Fruit fly (Drosophila melanogaster) whole organism, embryonic: Measurements from ENCODE around the gene pnt.
A peak's percentile ranks its signal among the peaks of the same experiment; 100 is the strongest.

Experiments
- Awh ChIP-seq: fragments of 200-800 bp; sonication (Bioruptor generic); IDR thresholded peaks from 2 replicates; pipeline ENCODE4, ENCODE4 v1.3.6; 2022; ENCODE audit warnings: missing biosample characterization, missing genetic modification characterization
- CG10267 ChIP-seq: fragments of 200-800 bp; sonication (Bioruptor generic); optimal IDR thresholded peaks from 2 replicates; lab custom pipeline; 2018; ENCODE audit warnings: missing biosample characterization, mild to moderate bottlenecking, missing genetic modification characterization, moderate library complexity
- CG11696 ChIP-seq: fragments of 200-800 bp; sonication (Bioruptor generic); IDR thresholded peaks from 2 replicates; pipeline ENCODE4 v1.3.6; 2022; ENCODE audit warnings: missing biosample characterization, missing genetic modification characterization
- CG12071 ChIP-seq: fragments of 200-800 bp; sonication (Bioruptor generic); optimal IDR thresholded peaks from 3 replicates; lab custom pipeline; 2018; ENCODE audit warnings: missing biosample characterization, mild to moderate bottlenecking, missing genetic modification characterization
- CG12391 ChIP-seq: fragments of 200-800 bp; sonication (Bioruptor generic); optimal IDR thresholded peaks from 3 replicates; lab custom pipeline; 2018; ENCODE audit warnings: missing biosample characterization, mild to moderate bottlenecking, missing genetic modification characterization, moderate library complexity
- CG12769 ChIP-seq: fragments of 200-800 bp; sonication (Bioruptor generic); optimal IDR thresholded peaks from 2 replicates; lab custom pipeline; 2019; ENCODE audit warnings: missing biosample characterization, mild to moderate bottlenecking, missing genetic modification characterization, moderate library complexity
- CG13287 ChIP-seq: fragments of 200-800 bp; sonication (Bioruptor generic); IDR thresholded peaks from 2 replicates; pipeline ENCODE4 v1.3.6; 2022; ENCODE audit warnings: missing biosample characterization, missing genetic modification characterization; ENCODE audit not compliant: partially characterized antibody
- CG13296 ChIP-seq: fragments of 200-800 bp; sonication (Bioruptor generic); optimal IDR thresholded peaks from 3 replicates; lab custom pipeline; 2018; ENCODE audit warnings: missing biosample characterization, mild to moderate bottlenecking, missing genetic modification characterization
- CG14860 ChIP-seq: fragments of 200-800 bp; sonication (Bioruptor generic); IDR thresholded peaks from 3 replicates; pipeline ENCODE4 v1.3.6; 2022; ENCODE audit warnings: missing biosample characterization, missing genetic modification characterization; ENCODE audit not compliant: partially characterized antibody
- CG14965 ChIP-seq: fragments of 200-800 bp; sonication (Bioruptor generic); optimal IDR thresholded peaks from 2 replicates; lab custom pipeline; 2016; ENCODE audit warnings: missing biosample characterization, missing genetic modification characterization, borderline replicate concordance
- CG1529 ChIP-seq: fragments of 200-800 bp; sonication (Bioruptor generic); optimal IDR thresholded peaks from 3 replicates; lab custom pipeline; 2018; ENCODE audit warnings: missing biosample characterization, missing genetic modification characterization
- CG15696 ChIP-seq: fragments of 200-800 bp; sonication (Bioruptor generic); optimal IDR thresholded peaks from 2 replicates; lab custom pipeline; 2019; ENCODE audit warnings: missing biosample characterization, mild to moderate bottlenecking, missing genetic modification characterization, moderate library complexity
- CG17385 ChIP-seq: fragments of 200-800 bp; sonication (Bioruptor generic); optimal IDR thresholded peaks from 3 replicates; lab custom pipeline; 2018; ENCODE audit warnings: missing biosample characterization, mild to moderate bottlenecking, missing genetic modification characterization
- CG1832 ChIP-seq: fragments of 200-800 bp; sonication (Bioruptor generic); optimal IDR thresholded peaks from 2 replicates; lab custom pipeline; 2017; ENCODE audit warnings: missing biosample characterization, mild to moderate bottlenecking, missing genetic modification characterization, inconsistent platforms
- CG33557 ChIP-seq: fragments of 200-800 bp; sonication (Bioruptor generic); optimal IDR thresholded peaks from 2 replicates; lab custom pipeline; 2019; ENCODE audit warnings: missing biosample characterization, mild to moderate bottlenecking, missing genetic modification characterization, moderate library complexity
- CG3726 ChIP-seq: fragments of 200-800 bp; sonication (Bioruptor generic); IDR thresholded peaks from 3 replicates; pipeline ENCODE4, ENCODE4 v1.3.6; 2022; ENCODE audit warnings: missing biosample characterization, missing genetic modification characterization
- CG4617 ChIP-seq: fragments of 200-800 bp; sonication (Bioruptor generic); optimal IDR thresholded peaks from 3 replicates; lab custom pipeline; 2016; ENCODE audit warnings: missing biosample characterization, missing genetic modification characterization, borderline replicate concordance
- CG4854 ChIP-seq: fragments of 200-800 bp; sonication (Bioruptor generic); optimal IDR thresholded peaks from 2 replicates; lab custom pipeline; 2016; ENCODE audit warnings: missing biosample characterization, missing genetic modification characterization, inconsistent platforms
- CG7745 ChIP-seq: fragments of 200-800 bp; sonication (Bioruptor generic); optimal IDR thresholded peaks from 2 replicates; lab custom pipeline; 2018; ENCODE audit warnings: missing biosample characterization, mild to moderate bottlenecking, missing genetic modification characterization, moderate library complexity
- CG9215 ChIP-seq: fragments of 200-800 bp; sonication (Bioruptor generic); IDR thresholded peaks from 2 replicates; pipeline ENCODE4 v1.3.6; 2022; ENCODE audit warnings: missing biosample characterization, missing genetic modification characterization
- CTCF ChIP-seq: fragments of 200-800 bp; sonication (Bioruptor generic); optimal IDR thresholded peaks from 2 replicates; lab custom pipeline; 2017; ENCODE audit warnings: missing biosample characterization, mild to moderate bottlenecking, missing genetic modification characterization, moderate library complexity
- D ChIP-seq, 2 experiments: fragments of 200-800 bp in 1 of 2; fragments of >200 bp in 1 of 2; sonication (Bioruptor generic) in 1 of 2; optimal IDR thresholded peaks; 2 replicates in 1 of 2; 3 replicates in 1 of 2; lab custom pipeline; 2017; ENCODE audit warnings: mild to moderate bottlenecking in 1 of 2, missing biosample characterization in 1 of 2, missing genetic modification characterization in 1 of 2, missing genetic modification reagents in 1 of 2
- Drgx ChIP-seq: fragments of 200-800 bp; sonication (Bioruptor generic); IDR thresholded peaks from 2 replicates; pipeline ENCODE4 v1.3.6; 2022; ENCODE audit warnings: missing biosample characterization, missing genetic modification characterization
- Elba2 ChIP-seq: fragments of 200-800 bp; sonication (Bioruptor generic); optimal IDR thresholded peaks from 3 replicates; lab custom pipeline; 2016; ENCODE audit warnings: missing biosample characterization, missing genetic modification characterization
- HLH3B ChIP-seq: fragments of 200-800 bp; sonication (Bioruptor generic); IDR thresholded peaks from 2 replicates; pipeline ENCODE4 v1.3.6; 2022; ENCODE audit warnings: missing biosample characterization, missing genetic modification characterization
- Hmx ChIP-seq: fragments of 200-800 bp; sonication (Bioruptor generic); optimal IDR thresholded peaks from 2 replicates; lab custom pipeline; 2016; ENCODE audit warnings: missing biosample characterization, missing genetic modification characterization
- Scr ChIP-seq: fragments of 200-800 bp; sonication (Bioruptor generic); IDR thresholded peaks from 2 replicates; pipeline ENCODE4 v1.3.6; 2022; ENCODE audit warnings: missing biosample characterization, missing genetic modification characterization; ENCODE audit not compliant: partially characterized antibody
- Sox100B ChIP-seq: fragments of 200-800 bp; sonication (Bioruptor generic); optimal IDR thresholded peaks from 3 replicates; lab custom pipeline; 2018; ENCODE audit warnings: missing biosample characterization, mild to moderate bottlenecking, missing genetic modification characterization
- Tbp ChIP-seq: fragments of >200 bp; optimal IDR thresholded peaks from 2 replicates; lab custom pipeline; 2018; ENCODE audit warnings: missing biosample characterization, missing genetic modification characterization
- ap ChIP-seq: fragments of 200-800 bp; sonication (Bioruptor generic); IDR thresholded peaks from 2 replicates; pipeline ENCODE4 v1.3.6; 2022; ENCODE audit warnings: missing biosample characterization, missing genetic modification characterization
- bbx ChIP-seq: fragments of 200-800 bp; sonication (Bioruptor generic); IDR thresholded peaks from 2 replicates; pipeline ENCODE4 v1.3.6; 2022; ENCODE audit warnings: missing biosample characterization, missing genetic modification characterization; ENCODE audit not compliant: partially characterized antibody
- br ChIP-seq: fragments of >200 bp; optimal IDR thresholded peaks from 2 replicates; lab custom pipeline; 2017
- crol ChIP-seq: fragments of 200-800 bp; sonication (Bioruptor generic); IDR thresholded peaks from 2 replicates; pipeline ENCODE4 v1.3.6; 2022; ENCODE audit warnings: missing biosample characterization, missing genetic modification characterization
- dmrt99B ChIP-seq: fragments of 200-800 bp; sonication (Bioruptor generic); optimal IDR thresholded peaks from 2 replicates; lab custom pipeline; 2018; ENCODE audit warnings: missing biosample characterization, mild to moderate bottlenecking, missing genetic modification characterization, moderate library complexity
- fd96Cb ChIP-seq: fragments of 200-800 bp; sonication (Bioruptor generic); optimal IDR thresholded peaks from 2 replicates; lab custom pipeline; 2018; ENCODE audit warnings: missing biosample characterization, mild to moderate bottlenecking, missing genetic modification characterization, moderate library complexity
- hbn ChIP-seq: fragments of 200-800 bp; sonication (Bioruptor generic); IDR thresholded peaks from 2 replicates; pipeline ENCODE4 v1.3.6; 2022; ENCODE audit warnings: missing biosample characterization, missing genetic modification characterization; ENCODE audit not compliant: partially characterized antibody
- hth ChIP-seq: fragments of >200 bp; optimal IDR thresholded peaks from 2 replicates; lab custom pipeline; 2017; ENCODE audit warnings: inconsistent platforms
- jing ChIP-seq: fragments of 200-800 bp; sonication (Bioruptor generic); optimal IDR thresholded peaks from 2 replicates; lab custom pipeline; 2018; ENCODE audit warnings: missing biosample characterization, mild to moderate bottlenecking, missing genetic modification characterization
- lola ChIP-seq, 3 experiments: fragments of >200 bp in 2 of 3; fragments of 200-800 bp in 1 of 3; sonication (Bioruptor generic) in 1 of 3; optimal IDR thresholded peaks; 2 replicates each; lab custom pipeline; 2017 to 2019; ENCODE audit warnings: missing biosample characterization in 3 of 3, missing genetic modification characterization in 3 of 3, mild to moderate bottlenecking in 1 of 3, moderate library complexity in 1 of 3
- luna ChIP-seq: fragments of 200-800 bp; sonication (Bioruptor generic); optimal IDR thresholded peaks from 2 replicates; lab custom pipeline; 2016; ENCODE audit warnings: missing biosample characterization, missing genetic modification characterization
- nerfin-2 ChIP-seq: fragments of 200-800 bp; sonication (Bioruptor generic); IDR thresholded peaks from 2 replicates; pipeline ENCODE4 v1.3.6; 2022; ENCODE audit warnings: missing biosample characterization, missing genetic modification characterization; ENCODE audit not compliant: partially characterized antibody
- nom ChIP-seq: fragments of 200-800 bp; sonication (Bioruptor generic); optimal IDR thresholded peaks from 2 replicates; lab custom pipeline; 2017; ENCODE audit warnings: missing biosample characterization, missing genetic modification characterization, mild to moderate bottlenecking, moderate library complexity, missing genetic modification reagents
- odd ChIP-seq: fragments of 200-800 bp; sonication (Bioruptor generic); optimal IDR thresholded peaks from 2 replicates; lab custom pipeline; 2017; ENCODE audit warnings: missing biosample characterization, mild to moderate bottlenecking, missing genetic modification characterization
- org-1 ChIP-seq: fragments of 200-800 bp; sonication (Bioruptor generic); optimal IDR thresholded peaks from 2 replicates; lab custom pipeline; 2017; ENCODE audit warnings: missing biosample characterization, missing genetic modification characterization
- pita ChIP-seq: fragments of 200-800 bp; sonication (Bioruptor generic); optimal IDR thresholded peaks from 2 replicates; lab custom pipeline; 2017; ENCODE audit warnings: missing biosample characterization, mild to moderate bottlenecking, missing genetic modification characterization
- row ChIP-seq: fragments of 200-800 bp; sonication (Bioruptor generic); IDR thresholded peaks from 3 replicates; pipeline ENCODE4 v1.3.6; 2022; ENCODE audit warnings: missing biosample characterization, missing genetic modification characterization
- sqz ChIP-seq: fragments of 200-800 bp; sonication (Bioruptor generic); optimal IDR thresholded peaks from 3 replicates; lab custom pipeline; 2018; ENCODE audit warnings: missing biosample characterization, mild to moderate bottlenecking, missing genetic modification characterization
- sr ChIP-seq: fragments of 200-800 bp; sonication (Bioruptor generic); IDR thresholded peaks from 3 replicates; pipeline ENCODE4 v1.3.6; 2022; ENCODE audit warnings: missing biosample characterization, missing genetic modification characterization
- tio ChIP-seq: fragments of 200-800 bp; sonication (Bioruptor generic); optimal IDR thresholded peaks from 2 replicates; lab custom pipeline; 2017; ENCODE audit warnings: missing biosample characterization, missing genetic modification characterization, inconsistent platforms
- wek ChIP-seq: fragments of 200-800 bp; sonication (Bioruptor generic); optimal IDR thresholded peaks from 3 replicates; lab custom pipeline; 2018; ENCODE audit warnings: missing biosample characterization, mild to moderate bottlenecking, missing genetic modification characterization, moderate library complexity

The pnt gene

DNA sequence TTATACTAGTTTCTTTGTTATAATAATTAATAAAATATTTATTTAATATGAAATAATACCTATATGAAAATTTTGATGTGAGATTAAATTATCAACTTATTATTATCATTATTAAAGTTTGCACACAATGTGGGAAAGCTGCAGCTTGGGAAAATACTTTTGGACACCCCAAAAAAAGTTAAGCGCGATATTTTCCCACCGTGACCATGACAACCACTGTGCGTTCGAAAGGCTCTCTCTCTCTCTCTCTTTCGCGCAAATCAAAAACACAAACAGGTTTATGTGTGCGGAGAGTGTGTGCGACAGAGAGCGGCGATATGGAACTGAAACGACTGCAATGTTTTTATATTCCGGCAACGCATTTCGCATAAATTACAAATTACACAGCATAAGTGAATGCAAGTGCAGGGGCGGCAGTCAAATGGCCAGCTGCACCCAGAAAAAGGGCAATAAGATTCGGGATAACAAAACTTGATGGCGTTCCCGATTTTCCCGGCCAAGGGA is 978 bp upstream of the pnt start (continued):
- TF ChIP-seq lola (GFP tag; optimal IDR thresholded peaks at IDR 0.05; lab: Kevin White, UChicago), result peak in 1 of 3 experiments; percentile 67
- no peak for TF ChIP-seq Hmx (GFP tag; lab: Kevin White, UChicago)
- TF ChIP-seq Awh (GFP tag; lab: Robert Waterston, UW), result peak; percentile 56; the same call in 1 of the 2 replicates
- peak; percentile 62 for TF ChIP-seq Sox100B
- peak; percentile 69 for TF ChIP-seq dmrt99B (tag; lab: Kevin White, UChicago)
- peak; percentile 42 for TF ChIP-seq CG12391 (tag; lab: Kevin White, UChicago)
- no peak for TF ChIP-seq CG7745
- TF ChIP-seq fd96Cb, result peak; percentile 58
- no peak for TF ChIP-seq CG4617 (GFP tag; lab: Kevin White, UChicago)
- TF ChIP-seq Drgx, result peak; percentile 61
- no peak for TF ChIP-seq Elba2 (GFP tag; lab: Kevin White, UChicago)
- no peak for TF ChIP-seq nerfin-2 (GFP tag; lab: Robert Waterston, UW)
- peak; percentile 34 for TF ChIP-seq CG17385 (GFP tag; lab: Kevin White, UChicago)
- no peak for TF ChIP-seq CG11696 (GFP tag; lab: Robert Waterston, UW)
- no peak for TF ChIP-seq CG3726
- TF ChIP-seq sqz, result peak; percentile 49
- TF ChIP-seq crol (GFP tag; lab: Robert Waterston, UW), result no peak
- no peak for TF ChIP-seq hth (lab: Kevin White, UChicago)
- TF ChIP-seq HLH3B, result no peak
- TF ChIP-seq hbn (GFP tag; lab: Robert Waterston, UW), result no peak
- TF ChIP-seq br (lab: Kevin White, UChicago), result no peak
- no peak for TF ChIP-seq tio
- TF ChIP-seq CG13296 (GFP tag; lab: Kevin White, UChicago), result no peak
- TF ChIP-seq nom (GFP tag; lab: Kevin White, UChicago), result no peak
- no peak for TF ChIP-seq sr (GFP tag; lab: Robert Waterston, UW)
- peak; percentile 51 for TF ChIP-seq CG10267 (tag; lab: Kevin White, UChicago)
- TF ChIP-seq pita (GFP tag; lab: Kevin White, UChicago), result no peak
- TF ChIP-seq luna (GFP tag; lab: Kevin White, UChicago), result no peak
- TF ChIP-seq CG14860 (GFP tag; lab: Robert Waterston, UW), result no peak
- no peak for TF ChIP-seq CG13287 (GFP tag; lab: Robert Waterston, UW)
- no peak for TF ChIP-seq CTCF (GFP tag; lab: Kevin White, UChicago)
- TF ChIP-seq CG4854 (GFP tag; lab: Kevin White, UChicago), result no peak
- TF ChIP-seq CG12769, result no peak
- peak; percentile 53; the same call in 1 of the 3 replicates for TF ChIP-seq row (GFP tag; lab: Robert Waterston, UW)
- TF ChIP-seq org-1 (GFP tag; lab: Kevin White, UChicago), result peak; percentile 26
- TF ChIP-seq ap, result peak; percentile 37; the same call in 1 of the 2 replicates
- TF ChIP-seq CG1529 (GFP tag; lab: Kevin White, UChicago), result peak; percentile 3
- TF ChIP-seq CG15696, result peak; percentile 68
- TF ChIP-seq CG14965 (GFP tag; lab: Kevin White, UChicago), result no peak
- TF ChIP-seq CG9215 (GFP tag; lab: Robert Waterston, UW), result peak; percentile 44; the same call in 1 of the 2 replicates
- TF ChIP-seq Scr (GFP tag; lab: Robert Waterston, UW), result no peak
- no peak for TF ChIP-seq CG12071 (GFP tag; lab: Kevin White, UChicago)
- peak; percentile 56 for TF ChIP-seq CG1832
- peak; percentile 37 for TF ChIP-seq CG33557
- TF ChIP-seq odd (GFP tag; lab: Kevin White, UChicago), result no peak
- TF ChIP-seq bbx, result no peak
- no peak for TF ChIP-seq wek (GFP tag; lab: Kevin White, UChicago)
- TF ChIP-seq Tbp (GFP tag; lab: Kevin White, UChicago), result no peak
- no peak for TF ChIP-seq D (optimal IDR thresholded peaks at IDR 0.05; lab: Kevin White, UChicago)
- TF ChIP-seq D (GFP tag; optimal IDR thresholded peaks at IDR 0.05; lab: Kevin White, UChicago), result peak; percentile 28
- TF ChIP-seq jing (GFP tag; lab: Kevin White, UChicago), result no peak
